Worm (Caenorhabditis elegans) whole organism, L2 larva: ENCODE results near the gene Y41D4A.6.

ENCODE experiments used
- R02D3.7 ChIP-seq: fragments of 150-350 bp; optimal IDR thresholded peaks from 2 replicates; lab custom pipeline; 2014; ENCODE audit warnings: missing biosample characterization, missing genetic modification characterization
- alr-1 ChIP-seq: fragments of 150-350 bp; optimal IDR thresholded peaks from 2 replicates; lab custom pipeline; 2014; ENCODE audit warnings: missing biosample characterization, missing genetic modification characterization
- lin-13 ChIP-seq: fragments of 150-350 bp; optimal IDR thresholded peaks from 2 replicates; lab custom pipeline; 2014; ENCODE audit warnings: missing biosample characterization, missing genetic modification reagents, missing genetic modification characterization
- nhr-11 ChIP-seq: fragments of 150-350 bp; optimal IDR thresholded peaks from 2 replicates; lab custom pipeline; 2014; ENCODE audit warnings: missing biosample characterization, missing genetic modification characterization
- ztf-11 ChIP-seq: sonication (generic microtip); optimal IDR thresholded peaks from 2 replicates; lab custom pipeline; 2017; ENCODE audit warnings: missing biosample characterization, missing genetic modification characterization
- ztf-4 ChIP-seq: fragments of 150-350 bp; optimal IDR thresholded peaks from 2 replicates; lab custom pipeline; 2014; ENCODE audit warnings: missing biosample characterization, missing genetic modification characterization

- TF ChIP-seq R02D3.7 (tag; lab: Kevin White, UChicago): no peak
- TF ChIP-seq alr-1 (tag; lab: Kevin White, UChicago): no peak
- no peak for TF ChIP-seq lin-13 (GFP tag; lab: Kevin White, UChicago)
- TF ChIP-seq nhr-11 (tag; lab: Kevin White, UChicago): no peak
- no peak for TF ChIP-seq ztf-4 (tag; lab: Kevin White, UChicago)
- no peak for TF ChIP-seq ztf-11 (tag; lab: Kevin White, UChicago)
Measured at ce11 chrIV:1739366-1740104, 5.8 kb downstream of the Y41D4A.6 start.
